Fruit fly (Drosophila melanogaster) whole organism, embryonic: ENCODE results near the gene TTLL4B.

Source experiments
- Blimp-1 ChIP-seq: fragments of 200-800 bp; sonication (Bioruptor generic); optimal IDR thresholded peaks from 3 replicates; lab custom pipeline; 2018; ENCODE audit warnings: missing biosample characterization, missing genetic modification characterization, mild to moderate bottlenecking, moderate library complexity, missing genetic modification reagents
- BtbVII ChIP-seq: fragments of 200-800 bp; sonication (Bioruptor generic); optimal IDR thresholded peaks from 3 replicates; lab custom pipeline; 2017; ENCODE audit warnings: missing biosample characterization, mild to moderate bottlenecking, missing genetic modification characterization
- CG10147 ChIP-seq: fragments of 200-800 bp; sonication (Bioruptor generic); optimal IDR thresholded peaks from 2 replicates; lab custom pipeline; 2019; ENCODE audit warnings: missing biosample characterization, mild to moderate bottlenecking, missing genetic modification characterization, moderate library complexity
- CG10267 ChIP-seq: fragments of 200-800 bp; sonication (Bioruptor generic); optimal IDR thresholded peaks from 2 replicates; lab custom pipeline; 2018; ENCODE audit warnings: missing biosample characterization, mild to moderate bottlenecking, missing genetic modification characterization, moderate library complexity
- CG10366 ChIP-seq: fragments of 200-800 bp; sonication (Bioruptor generic); IDR thresholded peaks from 2 replicates; pipeline ENCODE4 v1.3.6; 2022; ENCODE audit warnings: missing biosample characterization, missing genetic modification characterization
- CG10959 ChIP-seq: fragments of 200-800 bp; sonication (Bioruptor generic); IDR thresholded peaks from 2 replicates; pipeline ENCODE4 v1.3.6; 2022; ENCODE audit warnings: missing biosample characterization, missing genetic modification characterization
- CG11085 ChIP-seq: fragments of 200-800 bp; sonication (Bioruptor generic); IDR thresholded peaks from 2 replicates; pipeline ENCODE4 v1.3.6; 2022; ENCODE audit warnings: missing biosample characterization, missing genetic modification characterization
- CG11504 ChIP-seq: fragments of 200-800 bp; sonication (Bioruptor generic); optimal IDR thresholded peaks from 3 replicates; lab custom pipeline; 2019; ENCODE audit warnings: missing biosample characterization, mild to moderate bottlenecking, missing genetic modification characterization, moderate library complexity
- CG12071 ChIP-seq: fragments of 200-800 bp; sonication (Bioruptor generic); optimal IDR thresholded peaks from 3 replicates; lab custom pipeline; 2018; ENCODE audit warnings: missing biosample characterization, mild to moderate bottlenecking, missing genetic modification characterization
- CG14710 ChIP-seq: fragments of 200-800 bp; sonication (Bioruptor generic); optimal IDR thresholded peaks from 3 replicates; lab custom pipeline; 2019; ENCODE audit warnings: missing biosample characterization, mild to moderate bottlenecking, missing genetic modification characterization, moderate library complexity
- CG1603 ChIP-seq: fragments of 200-800 bp; sonication (Bioruptor generic); optimal IDR thresholded peaks from 2 replicates; lab custom pipeline; 2019; ENCODE audit warnings: missing biosample characterization, mild to moderate bottlenecking, missing genetic modification characterization, moderate library complexity
- CG17359 ChIP-seq: fragments of 200-800 bp; sonication (Bioruptor generic); optimal IDR thresholded peaks from 3 replicates; lab custom pipeline; 2018; ENCODE audit warnings: missing biosample characterization, mild to moderate bottlenecking, missing genetic modification characterization, moderate library complexity
- CG1832 ChIP-seq: fragments of 200-800 bp; sonication (Bioruptor generic); optimal IDR thresholded peaks from 2 replicates; lab custom pipeline; 2017; ENCODE audit warnings: missing biosample characterization, mild to moderate bottlenecking, missing genetic modification characterization, inconsistent platforms
- CG2199 ChIP-seq: fragments of 200-800 bp; sonication (Bioruptor generic); IDR thresholded peaks from 3 replicates; pipeline ENCODE4 v1.3.6; 2022; ENCODE audit warnings: missing biosample characterization, missing genetic modification characterization
- CG2712 ChIP-seq: fragments of 200-800 bp; optimal IDR thresholded peaks from 3 replicates; lab custom pipeline; 2019; ENCODE audit warnings: missing biosample characterization, mild to moderate bottlenecking, missing genetic modification characterization, moderate library complexity
- CG32532 ChIP-seq: fragments of 200-800 bp; sonication (Bioruptor generic); IDR thresholded peaks from 2 replicates; pipeline ENCODE4 v1.3.6; 2022; ENCODE audit warnings: missing biosample characterization, missing genetic modification characterization
- CG3726 ChIP-seq: fragments of 200-800 bp; sonication (Bioruptor generic); IDR thresholded peaks from 3 replicates; pipeline ENCODE4, ENCODE4 v1.3.6; 2022; ENCODE audit warnings: missing biosample characterization, missing genetic modification characterization
- CG42726 ChIP-seq: fragments of 200-800 bp; sonication (Bioruptor generic); IDR thresholded peaks from 2 replicates; pipeline ENCODE4 v1.3.6; 2022; ENCODE audit warnings: missing biosample characterization, missing genetic modification characterization; ENCODE audit not compliant: partially characterized antibody
- CG4424 ChIP-seq: fragments of 200-800 bp; sonication (Bioruptor generic); optimal IDR thresholded peaks from 3 replicates; lab custom pipeline; 2016; ENCODE audit warnings: missing biosample characterization, missing genetic modification characterization
- CG7839 ChIP-seq: fragments of 200-800 bp; sonication (Bioruptor generic); optimal IDR thresholded peaks from 3 replicates; lab custom pipeline; 2018; ENCODE audit warnings: missing biosample characterization, mild to moderate bottlenecking, missing genetic modification characterization, moderate library complexity
- CG8281 ChIP-seq: fragments of 200-800 bp; sonication (Bioruptor generic); optimal IDR thresholded peaks from 2 replicates; lab custom pipeline; 2018; ENCODE audit warnings: missing biosample characterization, mild to moderate bottlenecking, missing genetic modification characterization, moderate library complexity
- Dbx ChIP-seq: fragments of 200-800 bp; sonication (Bioruptor generic); IDR thresholded peaks from 3 replicates; pipeline ENCODE4 v1.3.6; 2022; ENCODE audit warnings: missing biosample characterization, missing genetic modification characterization
- Dip2 ChIP-seq: fragments of 200-800 bp; sonication (Bioruptor generic); IDR thresholded peaks from 2 replicates; pipeline ENCODE4 v1.3.6; 2022; ENCODE audit warnings: missing biosample characterization, missing genetic modification characterization
- Dp ChIP-seq: fragments of 200-800 bp; sonication (Bioruptor generic); optimal IDR thresholded peaks from 2 replicates; lab custom pipeline; 2018; ENCODE audit warnings: missing biosample characterization, mild to moderate bottlenecking, missing genetic modification characterization, moderate library complexity
- Fer3 ChIP-seq: fragments of 200-800 bp; sonication (Bioruptor generic); optimal IDR thresholded peaks from 2 replicates; lab custom pipeline; 2018; ENCODE audit warnings: missing biosample characterization, mild to moderate bottlenecking, missing genetic modification characterization, moderate library complexity
- H2.0 ChIP-seq: fragments of 200-800 bp; sonication (Bioruptor generic); IDR thresholded peaks from 2 replicates; pipeline ENCODE4 v1.3.6; 2022; ENCODE audit warnings: missing biosample characterization, missing genetic modification characterization
- HmgZ ChIP-seq: fragments of 200-800 bp; sonication (Bioruptor generic); optimal IDR thresholded peaks from 2 replicates; lab custom pipeline; 2018; ENCODE audit warnings: missing biosample characterization, mild to moderate bottlenecking, missing genetic modification characterization
- Hr39 ChIP-seq: fragments of >200 bp; optimal IDR thresholded peaks from 2 replicates; lab custom pipeline; 2017
- Hsf ChIP-seq: fragments of 200-800 bp; sonication (Bioruptor generic); optimal IDR thresholded peaks from 3 replicates; lab custom pipeline; 2016; ENCODE audit warnings: missing biosample characterization, missing genetic modification characterization
- Lpt ChIP-seq: fragments of >200 bp; optimal IDR thresholded peaks from 2 replicates; lab custom pipeline; 2018; ENCODE audit warnings: missing biosample characterization, missing genetic modification characterization
- MBD-R2 ChIP-seq: fragments of 200-800 bp; sonication (Bioruptor generic); IDR thresholded peaks from 2 replicates; pipeline ENCODE4 v1.3.6; 2022; ENCODE audit warnings: missing biosample characterization, missing genetic modification characterization
- NK7.1 ChIP-seq: fragments of 200-800 bp; sonication (Bioruptor generic); optimal IDR thresholded peaks from 3 replicates; lab custom pipeline; 2016; ENCODE audit warnings: missing biosample characterization, missing genetic modification characterization
- PHDP ChIP-seq: fragments of 200-800 bp; sonication (Bioruptor generic); optimal IDR thresholded peaks from 3 replicates; lab custom pipeline; 2018; ENCODE audit warnings: missing biosample characterization, mild to moderate bottlenecking, missing genetic modification characterization, moderate library complexity
- Pdp1 ChIP-seq, 2 experiments: fragments of 200-800 bp; sonication (Bioruptor generic); optimal IDR thresholded peaks; 3 replicates each; lab custom pipeline; 2016; ENCODE audit warnings: missing biosample characterization in 2 of 2, missing genetic modification characterization in 2 of 2, mild to moderate bottlenecking in 1 of 2, moderate library complexity in 1 of 2
- Poxn ChIP-seq: fragments of 200-800 bp; sonication (Bioruptor generic); IDR thresholded peaks from 2 replicates; pipeline ENCODE4 v1.3.6; 2022; ENCODE audit warnings: missing biosample characterization, missing genetic modification characterization
- Rfx ChIP-seq: fragments of 200-800 bp; sonication (Bioruptor generic); IDR thresholded peaks from 2 replicates; pipeline ENCODE4 v1.3.6; 2022; ENCODE audit warnings: missing biosample characterization, missing genetic modification characterization
- Ssrp ChIP-seq: fragments of 200-800 bp; sonication (Bioruptor generic); optimal IDR thresholded peaks from 2 replicates; lab custom pipeline; 2018; ENCODE audit warnings: missing biosample characterization, mild to moderate bottlenecking, missing genetic modification characterization, moderate library complexity
- Taf1 ChIP-seq: fragments of 200-800 bp; sonication (Bioruptor generic); IDR thresholded peaks from 2 replicates; pipeline ENCODE4 v1.3.6; 2022; ENCODE audit warnings: missing biosample characterization, missing genetic modification characterization
- aop ChIP-seq: fragments of 200-800 bp; sonication (Bioruptor generic); IDR thresholded peaks from 2 replicates; pipeline ENCODE4 v1.3.6; 2022; ENCODE audit warnings: missing biosample characterization, missing genetic modification characterization
- ap ChIP-seq: fragments of 200-800 bp; sonication (Bioruptor generic); IDR thresholded peaks from 2 replicates; pipeline ENCODE4 v1.3.6; 2022; ENCODE audit warnings: missing biosample characterization, missing genetic modification characterization
- ara ChIP-seq: fragments of 200-800 bp; sonication (Bioruptor generic); IDR thresholded peaks from 2 replicates; pipeline ENCODE4 v1.3.6; 2022; ENCODE audit warnings: missing biosample characterization, missing genetic modification characterization
- az2 ChIP-seq: fragments of 200-800 bp; sonication (Bioruptor generic); optimal IDR thresholded peaks from 3 replicates; lab custom pipeline; 2016; ENCODE audit warnings: missing biosample characterization, missing genetic modification characterization
- chn ChIP-seq: fragments of 200-800 bp; sonication (Bioruptor generic); optimal IDR thresholded peaks from 2 replicates; lab custom pipeline; 2016; ENCODE audit warnings: missing biosample characterization, missing genetic modification characterization
- crol ChIP-seq: fragments of 200-800 bp; sonication (Bioruptor generic); IDR thresholded peaks from 2 replicates; pipeline ENCODE4 v1.3.6; 2022; ENCODE audit warnings: missing biosample characterization, missing genetic modification characterization
- cwo ChIP-seq: fragments of 200-800 bp; sonication (Bioruptor generic); optimal IDR thresholded peaks from 3 replicates; lab custom pipeline; 2017; ENCODE audit warnings: missing biosample characterization, missing genetic modification characterization, mild to moderate bottlenecking, moderate library complexity, missing genetic modification reagents
- fd96Cb ChIP-seq: fragments of 200-800 bp; sonication (Bioruptor generic); optimal IDR thresholded peaks from 2 replicates; lab custom pipeline; 2018; ENCODE audit warnings: missing biosample characterization, mild to moderate bottlenecking, missing genetic modification characterization, moderate library complexity
- gem ChIP-seq: fragments of 200-800 bp; sonication (Bioruptor generic); optimal IDR thresholded peaks from 2 replicates; lab custom pipeline; 2019; ENCODE audit warnings: missing biosample characterization, mild to moderate bottlenecking, missing genetic modification characterization, moderate library complexity
- lmd ChIP-seq: fragments of 200-800 bp; sonication (Bioruptor generic); IDR thresholded peaks from 2 replicates; pipeline ENCODE4 v1.3.6; 2022; ENCODE audit warnings: missing biosample characterization, missing genetic modification characterization
- pan ChIP-seq, 4 experiments: fragments of >200 bp in 3 of 4; fragments of 200-800 bp in 1 of 4; sonication (Bioruptor generic) in 1 of 4; optimal IDR thresholded peaks in 3 of 4; IDR thresholded peaks in 1 of 4; 2 replicates each; pipeline versions ENCODE4 v1.3.6 to Lab custom; 2017 to 2022; ENCODE audit warnings: missing biosample characterization in 2 of 4, missing genetic modification characterization in 2 of 4, mixed read lengths in 1 of 4
- pum ChIP-seq: fragments of 200-800 bp; sonication (Bioruptor generic); optimal IDR thresholded peaks from 2 replicates; lab custom pipeline; 2016; ENCODE audit warnings: missing biosample characterization, missing genetic modification characterization
- sob ChIP-seq: fragments of 200-800 bp; sonication (Bioruptor generic); IDR thresholded peaks from 2 replicates; pipeline ENCODE4 v1.3.6; 2022; ENCODE audit warnings: missing biosample characterization, missing genetic modification characterization

TTLL4B gene

DNA sequence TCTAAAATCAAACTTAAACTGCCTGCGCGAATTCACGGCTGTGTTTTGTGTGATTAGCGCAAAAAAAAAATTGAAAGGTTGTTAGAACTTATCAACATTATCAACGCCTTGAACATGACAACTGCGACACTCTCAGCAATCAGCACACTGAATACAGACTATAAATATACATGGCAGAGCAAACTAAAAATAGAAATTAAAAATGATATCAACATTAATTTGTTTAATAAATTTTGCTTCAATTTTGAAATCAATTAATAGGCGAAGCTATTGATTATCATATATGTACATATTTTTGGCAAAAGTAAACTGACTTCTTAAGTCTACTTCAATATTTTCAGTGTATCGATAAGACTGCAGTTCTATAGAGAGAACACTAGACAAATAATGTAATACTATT is 17.6 kb downstream of the TTLL4B start (continued):
- TF ChIP-seq ap (GFP tag; lab: Robert Waterston, UW): no peak
- peak; percentile 66 for TF ChIP-seq CG7839
- no peak for TF ChIP-seq lmd
- no peak for TF ChIP-seq aop
- TF ChIP-seq pan (optimal IDR thresholded peaks at IDR 0.05; lab: Kevin White, UChicago): no peak
- peak in 1 of 2 experiments; percentile 25 for TF ChIP-seq pan (GFP tag; optimal IDR thresholded peaks at IDR 0.05 in 1 of 2, IDR thresholded peaks at IDR 0.05 in 1 of 2)
- peak; percentile 63 for TF ChIP-seq Taf1
- no peak for TF ChIP-seq NK7.1 (GFP tag; lab: Kevin White, UChicago)
- no peak for TF ChIP-seq fd96Cb
- no peak for TF ChIP-seq CG1832
- TF ChIP-seq Ssrp: no peak
- no peak; the same call in 1 of the 2 replicates for TF ChIP-seq CG10366 (GFP tag; lab: Robert Waterston, UW)
- no peak for TF ChIP-seq CG10959 (GFP tag; lab: Robert Waterston, UW)
- no peak for TF ChIP-seq chn (GFP tag; lab: Kevin White, UChicago)
- peak; percentile 47 for TF ChIP-seq HmgZ (tag; lab: Kevin White, UChicago)
- TF ChIP-seq Poxn (GFP tag; lab: Robert Waterston, UW): no peak
- no peak for TF ChIP-seq CG1603 (tag; lab: Kevin White, UChicago)
- peak; percentile 24 for TF ChIP-seq CG10147 (GFP tag; lab: Kevin White, UChicago)
- no peak for TF ChIP-seq crol
- TF ChIP-seq Dbx (GFP tag; lab: Robert Waterston, UW): peak; percentile 75; the same call in 2 of the 3 replicates
- no peak for TF ChIP-seq H2.0 (GFP tag; lab: Robert Waterston, UW)
- TF ChIP-seq CG3726 (GFP tag; lab: Robert Waterston, UW): no peak
- peak; percentile 23 for TF ChIP-seq CG10267 (tag; lab: Kevin White, UChicago)
- TF ChIP-seq CG2712 (tag; lab: Kevin White, UChicago): peak; percentile 35
- no peak for TF ChIP-seq CG42726 (GFP tag; lab: Robert Waterston, UW)
- peak; percentile 33; the same call in 1 of the 2 replicates for TF ChIP-seq MBD-R2 (GFP tag; lab: Robert Waterston, UW)
- TF ChIP-seq BtbVII (GFP tag; lab: Kevin White, UChicago): peak; percentile 35
- TF ChIP-seq Fer3 (tag; lab: Kevin White, UChicago): peak; percentile 72
- no peak for TF ChIP-seq az2 (GFP tag; lab: Kevin White, UChicago)
- TF ChIP-seq Pdp1 (GFP tag; optimal IDR thresholded peaks at IDR 0.05; lab: Kevin White, UChicago): peak in 1 of 2 experiments; percentile 7
- no peak for TF ChIP-seq sob (GFP tag; lab: Robert Waterston, UW)
- TF ChIP-seq Dip2 (GFP tag; lab: Robert Waterston, UW): no peak
- no peak for TF ChIP-seq CG8281 (tag; lab: Kevin White, UChicago)
- peak; percentile 34 for TF ChIP-seq cwo (GFP tag; lab: Kevin White, UChicago)
- no peak for TF ChIP-seq CG14710 (tag; lab: Kevin White, UChicago)
- peak; percentile 27 for TF ChIP-seq Blimp-1 (GFP tag; lab: Kevin White, UChicago)
- peak; percentile 34 for TF ChIP-seq CG17359
- no peak for TF ChIP-seq ara (GFP tag; lab: Robert Waterston, UW)
- peak; percentile 71 for TF ChIP-seq CG32532 (GFP tag; lab: Robert Waterston, UW)
- peak; percentile 47 for TF ChIP-seq CG11504 (tag; lab: Kevin White, UChicago)
- TF ChIP-seq CG11085 (GFP tag; lab: Robert Waterston, UW): peak; percentile 40; the same call in 1 of the 2 replicates
- 0 out of 2 replicates have a peak, but pooled peaks have one; percentile 31 for TF ChIP-seq Rfx (GFP tag; lab: Robert Waterston, UW)
- no peak for TF ChIP-seq CG12071 (GFP tag; lab: Kevin White, UChicago)
- TF ChIP-seq pum: no peak
- TF ChIP-seq Dp (GFP tag; lab: Kevin White, UChicago): no peak
- TF ChIP-seq CG4424: peak; percentile 8
- no peak for TF ChIP-seq Hr39 (lab: Kevin White, UChicago)
- TF ChIP-seq Hsf (GFP tag; lab: Kevin White, UChicago): peak; percentile 26
- no peak for TF ChIP-seq CG2199 (GFP tag; lab: Robert Waterston, UW)
- peak; percentile 1 for TF ChIP-seq PHDP (tag; lab: Kevin White, UChicago)
- TF ChIP-seq gem (tag; lab: Kevin White, UChicago): peak; percentile 31
- no peak for TF ChIP-seq Lpt (GFP tag; lab: Kevin White, UChicago)
